Fruit fly (Drosophila melanogaster): ENCODE measurements around the gene Syx7.

Gene Syx7

DNA sequence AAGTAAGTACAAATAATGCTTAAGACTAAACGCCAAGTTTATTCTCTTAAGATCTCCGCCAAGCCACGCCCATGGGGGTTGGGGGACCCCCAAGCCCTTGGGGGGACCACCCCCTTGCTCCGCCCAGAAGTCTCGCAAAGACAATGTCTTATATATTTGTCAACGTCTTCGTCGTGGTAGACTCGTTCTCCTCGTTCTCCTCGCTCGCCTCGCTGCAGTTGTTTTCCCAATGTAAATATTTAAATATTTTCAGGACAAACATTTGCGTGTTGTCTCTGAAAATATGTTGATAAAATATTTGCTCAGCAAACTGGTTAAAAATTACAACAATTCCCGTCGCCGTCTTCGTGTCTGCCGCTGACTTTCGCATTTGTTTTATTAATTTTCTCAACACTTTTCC, 18.6 kb downstream of the Syx7 start (continued):
- TF ChIP-seq CG6791 (GFP tag; IDR thresholded peaks at IDR 0.05; ENCODE audit: partially characterized antibody) (no peak), tap (tag; optimal IDR thresholded peaks at IDR 0.05) (peak; percentile 68), scrt (GFP tag; optimal IDR thresholded peaks at IDR 0.05) (peak; percentile 33), CG17568 (GFP tag; optimal IDR thresholded peaks at IDR 0.05) (peak; percentile 79), CG2199 (GFP tag; IDR thresholded peaks at IDR 0.05) (peak; percentile 43; the same call in 2 of the 3 replicates), hkb (optimal IDR thresholded peaks at IDR 0.05) (no peak), hkb (GFP tag; IDR thresholded peaks at IDR 0.05) (peak; percentile 54), dimm (GFP tag; IDR thresholded peaks at IDR 0.05) (no peak), chm (GFP tag; IDR thresholded peaks at IDR 0.05) (peak; percentile 63; the same call in 1 of the 2 replicates), CG15479 (GFP tag; optimal IDR thresholded peaks at IDR 0.05) (peak; percentile 91), al (GFP tag; IDR thresholded peaks at IDR 0.05) (no peak), CG1529 (GFP tag; optimal IDR thresholded peaks at IDR 0.05) (peak; percentile 81), peb (GFP tag; IDR thresholded peaks at IDR 0.05) (0 out of 2 replicates have a peak, but pooled peaks have one; percentile 14), CG4854 (GFP tag; optimal IDR thresholded peaks at IDR 0.05) (peak; percentile 53), CG11456 (GFP tag; IDR thresholded peaks at IDR 0.05) (0 out of 3 replicates have a peak, but pooled peaks have one; percentile 44), dan (GFP tag; IDR thresholded peaks at IDR 0.05) (no peak), Ptx1 (GFP tag; IDR thresholded peaks at IDR 0.05) (no peak), dysf (GFP tag; IDR thresholded peaks at IDR 0.05) (no peak), CG2678 (tag; optimal IDR thresholded peaks at IDR 0.05) (peak; percentile 68), HLHmδ (GFP tag; optimal IDR thresholded peaks at IDR 0.05) (peak; percentile 51), Opbp (GFP tag; IDR thresholded peaks at IDR 0.05; ENCODE audit: partially characterized antibody) (no peak), CG4730 (GFP tag; IDR thresholded peaks at IDR 0.05) (no peak), Deaf1 (tag; optimal IDR thresholded peaks at IDR 0.05) (no peak), CG14710 (tag; optimal IDR thresholded peaks at IDR 0.05) (peak; percentile 92), sob (GFP tag; IDR thresholded peaks at IDR 0.05) (0 out of 2 replicates have a peak, but pooled peaks have one; percentile 31), B-H2 (GFP tag; optimal IDR thresholded peaks at IDR 0.05) (no peak), CG10321 (GFP tag; IDR thresholded peaks at IDR 0.05) (no peak), Atf3 (GFP tag; optimal IDR thresholded peaks at IDR 0.05) (peak; percentile 24), slou (GFP tag; optimal IDR thresholded peaks at IDR 0.05) (no peak), pan (optimal IDR thresholded peaks at IDR 0.05) (no peak), pan (GFP tag; optimal IDR thresholded peaks at IDR 0.05 in 1 of 2, IDR thresholded peaks at IDR 0.05 in 1 of 2) (no peak), CG15696 (tag; optimal IDR thresholded peaks at IDR 0.05) (peak; percentile 99), nerfin-2 (GFP tag; IDR thresholded peaks at IDR 0.05; ENCODE audit: partially characterized antibody) (no peak), Hr3 (GFP tag; optimal IDR thresholded peaks at IDR 0.05) (no peak), mirr (GFP tag; optimal IDR thresholded peaks at IDR 0.05) (no peak), CG2875 (GFP tag; optimal IDR thresholded peaks at IDR 0.05) (peak; percentile 87), Asciz (GFP tag; optimal IDR thresholded peaks at IDR 0.05) (peak; percentile 83), Trl (optimal IDR thresholded peaks at IDR 0.05) (no peak), Trl (GFP tag; optimal IDR thresholded peaks at IDR 0.05) (peak; percentile 63), odd (GFP tag; optimal IDR thresholded peaks at IDR 0.05) (peak; percentile 56), CG7963 (GFP tag; IDR thresholded peaks at IDR 0.05; ENCODE audit: partially characterized antibody) (no peak), CG13424 (tag; optimal IDR thresholded peaks at IDR 0.05) (peak; percentile 54), wor (GFP tag; IDR thresholded peaks at IDR 0.05) (no peak), CG15073 (GFP tag; optimal IDR thresholded peaks at IDR 0.05) (no peak), ro (GFP tag; IDR thresholded peaks at IDR 0.05) (no peak), pho (GFP tag; optimal IDR thresholded peaks at IDR 0.05) (no peak), CG8290 (GFP tag; optimal IDR thresholded peaks at IDR 0.05) (peak; percentile 15), CG8290 (tag; optimal IDR thresholded peaks at IDR 0.05) (peak in 1 of 2 experiments; percentile 77), Hand (GFP tag; optimal IDR thresholded peaks at IDR 0.05) (no peak), repo (GFP tag; optimal IDR thresholded peaks at IDR 0.05) (no peak), Tbp (GFP tag; optimal IDR thresholded peaks at IDR 0.05) (no peak), gsb (GFP tag; IDR thresholded peaks at IDR 0.05) (no peak), mld (GFP tag; IDR thresholded peaks at IDR 0.05; ENCODE audit: partially characterized antibody) (no peak)
